Fruit fly (Drosophila melanogaster) whole organism, embryonic: Measurements from ENCODE around the gene trio.

Experiments
- Asciz ChIP-seq: fragments of 200-800 bp; sonication (Bioruptor generic); optimal IDR thresholded peaks from 2 replicates; lab custom pipeline; 2017; ENCODE audit warnings: missing biosample characterization, mild to moderate bottlenecking, missing genetic modification characterization, missing genetic modification reagents
- Bgb ChIP-seq: fragments of 200-800 bp; sonication (Bioruptor generic); IDR thresholded peaks from 2 replicates; pipeline ENCODE4 v1.3.6; 2022; ENCODE audit warnings: missing biosample characterization, missing genetic modification characterization; ENCODE audit not compliant: partially characterized antibody
- CG10321 ChIP-seq: fragments of 200-800 bp; sonication (Bioruptor generic); IDR thresholded peaks from 2 replicates; pipeline ENCODE4 v1.3.6; 2022; ENCODE audit warnings: missing biosample characterization, missing genetic modification characterization
- CG10959 ChIP-seq: fragments of 200-800 bp; sonication (Bioruptor generic); IDR thresholded peaks from 2 replicates; pipeline ENCODE4 v1.3.6; 2022; ENCODE audit warnings: missing biosample characterization, missing genetic modification characterization
- CG1233 ChIP-seq: fragments of 200-800 bp; sonication (Bioruptor generic); optimal IDR thresholded peaks from 4 replicates; lab custom pipeline; 2018; ENCODE audit warnings: missing biosample characterization, mild to moderate bottlenecking, missing genetic modification characterization
- CG13894 ChIP-seq: fragments of 200-800 bp; sonication (Bioruptor generic); optimal IDR thresholded peaks from 3 replicates; lab custom pipeline; 2018; ENCODE audit warnings: missing biosample characterization, mild to moderate bottlenecking, missing genetic modification characterization, moderate library complexity
- CG14441 ChIP-seq: fragments of 200-800 bp; sonication (Bioruptor generic); IDR thresholded peaks from 2 replicates; pipeline ENCODE4 v1.3.6; 2022; ENCODE audit warnings: missing biosample characterization, missing genetic modification characterization
- CG14667 ChIP-seq: fragments of 200-800 bp; sonication (Bioruptor generic); IDR thresholded peaks from 2 replicates; pipeline ENCODE4 v1.3.6; 2022; ENCODE audit warnings: missing biosample characterization, missing genetic modification characterization
- CG15269 ChIP-seq: fragments of 200-800 bp; sonication (Bioruptor generic); optimal IDR thresholded peaks from 2 replicates; lab custom pipeline; 2018; ENCODE audit warnings: missing biosample characterization, mild to moderate bottlenecking, missing genetic modification characterization, moderate library complexity
- CG1529 ChIP-seq: fragments of 200-800 bp; sonication (Bioruptor generic); optimal IDR thresholded peaks from 3 replicates; lab custom pipeline; 2018; ENCODE audit warnings: missing biosample characterization, missing genetic modification characterization
- CG15514 ChIP-seq: fragments of 200-800 bp; sonication (Bioruptor generic); optimal IDR thresholded peaks from 3 replicates; lab custom pipeline; 2017; ENCODE audit warnings: missing biosample characterization, missing genetic modification characterization, mild to moderate bottlenecking, moderate library complexity, missing genetic modification reagents
- CG16779 ChIP-seq: fragments of 200-800 bp; sonication (Bioruptor generic); IDR thresholded peaks from 2 replicates; pipeline ENCODE4 v1.3.6; 2022; ENCODE audit warnings: missing biosample characterization, missing genetic modification characterization
- CG16813 ChIP-seq: fragments of 200-800 bp; sonication (Bioruptor generic); IDR thresholded peaks from 3 replicates; pipeline ENCODE4 v1.3.6; 2022; ENCODE audit warnings: missing biosample characterization, missing genetic modification characterization; ENCODE audit not compliant: partially characterized antibody
- CG17328 ChIP-seq: fragments of 200-800 bp; sonication (Bioruptor generic); IDR thresholded peaks from 2 replicates; pipeline ENCODE4 v1.3.6; 2022; ENCODE audit warnings: missing biosample characterization, missing genetic modification characterization
- CG17385 ChIP-seq: fragments of 200-800 bp; sonication (Bioruptor generic); optimal IDR thresholded peaks from 3 replicates; lab custom pipeline; 2018; ENCODE audit warnings: missing biosample characterization, mild to moderate bottlenecking, missing genetic modification characterization
- CG33557 ChIP-seq: fragments of 200-800 bp; sonication (Bioruptor generic); optimal IDR thresholded peaks from 2 replicates; lab custom pipeline; 2019; ENCODE audit warnings: missing biosample characterization, mild to moderate bottlenecking, missing genetic modification characterization, moderate library complexity
- CG34376 ChIP-seq: fragments of 200-800 bp; sonication (Bioruptor generic); optimal IDR thresholded peaks from 2 replicates; lab custom pipeline; 2018; ENCODE audit warnings: missing biosample characterization, mild to moderate bottlenecking, missing genetic modification characterization
- CG34422 ChIP-seq: fragments of 200-800 bp; sonication (Bioruptor generic); IDR thresholded peaks from 3 replicates; pipeline ENCODE4 v1.3.6; 2022; ENCODE audit warnings: missing biosample characterization, missing genetic modification characterization
- CG3726 ChIP-seq: fragments of 200-800 bp; sonication (Bioruptor generic); IDR thresholded peaks from 3 replicates; pipeline ENCODE4, ENCODE4 v1.3.6; 2022; ENCODE audit warnings: missing biosample characterization, missing genetic modification characterization
- CG4424 ChIP-seq: fragments of 200-800 bp; sonication (Bioruptor generic); optimal IDR thresholded peaks from 3 replicates; lab custom pipeline; 2016; ENCODE audit warnings: missing biosample characterization, missing genetic modification characterization
- CG6765 ChIP-seq: fragments of 200-800 bp; sonication (Bioruptor generic); optimal IDR thresholded peaks from 3 replicates; lab custom pipeline; 2017; ENCODE audit warnings: missing biosample characterization, mild to moderate bottlenecking, missing genetic modification characterization
- Deaf1 ChIP-seq: fragments of 200-800 bp; optimal IDR thresholded peaks from 3 replicates; lab custom pipeline; 2019; ENCODE audit warnings: missing biosample characterization, mild to moderate bottlenecking, missing genetic modification characterization, moderate library complexity
- Dek ChIP-seq: fragments of 200-800 bp; sonication (Bioruptor generic); optimal IDR thresholded peaks from 3 replicates; lab custom pipeline; 2019; ENCODE audit warnings: missing biosample characterization, mild to moderate bottlenecking, missing genetic modification characterization, moderate library complexity
- Doc3 ChIP-seq: fragments of 200-800 bp; sonication (Bioruptor generic); IDR thresholded peaks from 3 replicates; pipeline ENCODE4 v1.3.6; 2022; ENCODE audit warnings: missing biosample characterization, missing genetic modification characterization; ENCODE audit not compliant: partially characterized antibody
- Dref ChIP-seq: fragments of 200-800 bp; sonication (Bioruptor generic); IDR thresholded peaks from 2 replicates; pipeline ENCODE4 v1.3.6; 2022; ENCODE audit warnings: missing biosample characterization, missing genetic modification characterization
- Ets97D ChIP-seq: fragments of 200-800 bp; sonication (Bioruptor generic); optimal IDR thresholded peaks from 3 replicates; lab custom pipeline; 2016; ENCODE audit warnings: missing biosample characterization, missing genetic modification characterization
- Kr ChIP-seq: fragments of 200-800 bp; sonication (Bioruptor generic); optimal IDR thresholded peaks from 2 replicates; lab custom pipeline; 2017; ENCODE audit warnings: missing biosample characterization, mild to moderate bottlenecking, missing genetic modification characterization
- Myb ChIP-seq: fragments of 200-800 bp; sonication (Bioruptor generic); optimal IDR thresholded peaks from 2 replicates; lab custom pipeline; 2016; ENCODE audit warnings: missing biosample characterization, missing genetic modification characterization
- Nf-YC ChIP-seq: fragments of 200-800 bp; optimal IDR thresholded peaks from 3 replicates; lab custom pipeline; 2019; ENCODE audit warnings: missing biosample characterization, mild to moderate bottlenecking, missing genetic modification characterization, moderate library complexity
- Oli ChIP-seq: fragments of 200-800 bp; sonication (Bioruptor generic); optimal IDR thresholded peaks from 2 replicates; lab custom pipeline; 2018; ENCODE audit warnings: missing biosample characterization, mild to moderate bottlenecking, missing genetic modification characterization, moderate library complexity
- Optix ChIP-seq: fragments of 200-800 bp; sonication (Bioruptor generic); IDR thresholded peaks from 3 replicates; pipeline ENCODE4 v1.3.6; 2022; ENCODE audit warnings: missing biosample characterization, missing genetic modification characterization
- Pdp1 ChIP-seq, 2 experiments: fragments of 200-800 bp; sonication (Bioruptor generic); optimal IDR thresholded peaks; 3 replicates each; lab custom pipeline; 2016; ENCODE audit warnings: missing biosample characterization in 2 of 2, missing genetic modification characterization in 2 of 2, mild to moderate bottlenecking in 1 of 2, moderate library complexity in 1 of 2
- Rx ChIP-seq: fragments of 200-800 bp; sonication (Bioruptor generic); IDR thresholded peaks from 2 replicates; pipeline ENCODE4 v1.3.6; 2022; ENCODE audit warnings: missing biosample characterization, missing genetic modification characterization
- abd-A ChIP-seq: fragments of 200-800 bp; sonication (Bioruptor generic); optimal IDR thresholded peaks from 3 replicates; lab custom pipeline; 2019; ENCODE audit warnings: missing biosample characterization, mild to moderate bottlenecking, missing genetic modification characterization, moderate library complexity
- amos ChIP-seq: fragments of 200-800 bp; sonication (Bioruptor generic); IDR thresholded peaks from 2 replicates; pipeline ENCODE4 v1.3.6; 2022; ENCODE audit warnings: missing biosample characterization, missing genetic modification characterization; ENCODE audit not compliant: partially characterized antibody
- ash1 ChIP-seq: fragments of 200-800 bp; sonication (Bioruptor generic); optimal IDR thresholded peaks from 2 replicates; lab custom pipeline; 2018; ENCODE audit warnings: missing biosample characterization, mild to moderate bottlenecking, missing genetic modification characterization
- bcd ChIP-seq: fragments of 200-800 bp; sonication (Bioruptor generic); optimal IDR thresholded peaks from 2 replicates; lab custom pipeline; 2017; ENCODE audit warnings: missing biosample characterization, mild to moderate bottlenecking, missing genetic modification characterization
- bsh ChIP-seq, 2 experiments: fragments of 200-800 bp; sonication (Bioruptor generic); optimal IDR thresholded peaks; 2 replicates each; lab custom pipeline; 2017 to 2018; ENCODE audit warnings: mild to moderate bottlenecking in 2 of 2, missing biosample characterization in 2 of 2, missing genetic modification characterization in 2 of 2, moderate library complexity in 1 of 2
- cwo ChIP-seq: fragments of 200-800 bp; sonication (Bioruptor generic); optimal IDR thresholded peaks from 3 replicates; lab custom pipeline; 2017; ENCODE audit warnings: missing biosample characterization, missing genetic modification characterization, mild to moderate bottlenecking, moderate library complexity, missing genetic modification reagents
- gcm ChIP-seq: fragments of 200-800 bp; sonication (Bioruptor generic); optimal IDR thresholded peaks from 2 replicates; lab custom pipeline; 2019; ENCODE audit warnings: missing biosample characterization, mild to moderate bottlenecking, missing genetic modification characterization, moderate library complexity
- grn ChIP-seq: fragments of 200-800 bp; sonication (Bioruptor generic); optimal IDR thresholded peaks from 3 replicates; lab custom pipeline; 2017; ENCODE audit warnings: missing biosample characterization, missing genetic modification characterization
- gt ChIP-seq: fragments of 200-800 bp; sonication (Bioruptor generic); IDR thresholded peaks from 2 replicates; pipeline ENCODE4 v1.3.6; 2022; ENCODE audit warnings: missing biosample characterization, missing genetic modification characterization
- jigr1 ChIP-seq: fragments of 200-800 bp; sonication (Bioruptor generic); IDR thresholded peaks from 3 replicates; pipeline ENCODE4 v1.3.6; 2022; ENCODE audit warnings: missing biosample characterization, missing genetic modification characterization
- nom ChIP-seq: fragments of 200-800 bp; sonication (Bioruptor generic); optimal IDR thresholded peaks from 2 replicates; lab custom pipeline; 2017; ENCODE audit warnings: missing biosample characterization, missing genetic modification characterization, mild to moderate bottlenecking, moderate library complexity, missing genetic modification reagents
- rib ChIP-seq: fragments of 200-800 bp; sonication (Bioruptor generic); IDR thresholded peaks from 2 replicates; pipeline ENCODE4 v1.3.6; 2022; ENCODE audit warnings: missing biosample characterization, missing genetic modification characterization
- toy ChIP-seq: fragments of 200-800 bp; sonication (Bioruptor generic); IDR thresholded peaks from 2 replicates; pipeline ENCODE4 v1.3.6; 2022; ENCODE audit warnings: missing biosample characterization, missing genetic modification characterization

The trio gene

dm6 chr3L:1029610-1030284 is 4.9 kb downstream of the trio start (continued):
- TF ChIP-seq CG10959 (GFP tag; lab: Robert Waterston, UW) (peak; percentile 55), CG17385 (peak; percentile 45), Doc3 (GFP tag; lab: Robert Waterston, UW) (no peak), Rx (GFP tag; lab: Robert Waterston, UW) (peak; percentile 57), Bgb (GFP tag; lab: Robert Waterston, UW) (no peak), CG34376 (no peak), toy (GFP tag; lab: Robert Waterston, UW) (0 out of 2 replicates have a peak, but pooled peaks have one; percentile 21), nom (GFP tag; lab: Kevin White, UChicago) (no peak), gcm (peak; percentile 26), CG14667 (GFP tag; lab: Robert Waterston, UW) (peak; percentile 50), Myb (no peak), CG33557 (GFP tag; lab: Kevin White, UChicago) (no peak), Optix (GFP tag; lab: Robert Waterston, UW) (peak; percentile 46; the same call in 2 of the 3 replicates), CG15269 (peak; percentile 25), ash1 (GFP tag; lab: Kevin White, UChicago) (no peak), Kr (GFP tag; lab: Kevin White, UChicago) (no peak), CG6765 (no peak), CG4424 (GFP tag; lab: Kevin White, UChicago) (peak; percentile 71), CG17328 (GFP tag; lab: Robert Waterston, UW) (peak; percentile 73), CG10321 (GFP tag; lab: Robert Waterston, UW) (no peak)
- TF ChIP-seq, all 482 proteins: peak for 227

dm6 chr3L:1023728-1024127 is 10.9 kb downstream of the trio start:
- no peak for TF ChIP-seq Dref
- TF ChIP-seq abd-A (tag; lab: Kevin White, UChicago), result peak; percentile 17
- peak; percentile 95 for TF ChIP-seq CG15514 (GFP tag; lab: Kevin White, UChicago)
- no peak for TF ChIP-seq jigr1 (GFP tag; lab: Robert Waterston, UW)
- TF ChIP-seq CG13894, result peak; percentile 41
- TF ChIP-seq Nf-YC (tag; lab: Kevin White, UChicago), result peak; percentile 61
- TF ChIP-seq Deaf1 (tag; lab: Kevin White, UChicago), result peak; percentile 85

dm6 chr3L:1022783-1023182 is 11.9 kb downstream of the trio start:
- no peak for TF ChIP-seq CG1233 (GFP tag; lab: Kevin White, UChicago)
- no peak for TF ChIP-seq Pdp1 (GFP tag; optimal IDR thresholded peaks at IDR 0.05; lab: Kevin White, UChicago)
- TF ChIP-seq CG15269, result no peak
- no peak for TF ChIP-seq cwo (GFP tag; lab: Kevin White, UChicago)
- no peak for TF ChIP-seq gt (GFP tag; lab: Robert Waterston, UW)
- TF ChIP-seq Ets97D (GFP tag; lab: Kevin White, UChicago), result no peak
- TF ChIP-seq Deaf1 (tag; lab: Kevin White, UChicago), result peak; percentile 94
- no peak for TF ChIP-seq Dek (tag; lab: Kevin White, UChicago)
- peak; percentile 26; the same call in 1 of the 2 replicates for TF ChIP-seq Bgb (GFP tag; lab: Robert Waterston, UW)
- no peak for TF ChIP-seq CG3726
- no peak for TF ChIP-seq CG14441 (GFP tag; lab: Robert Waterston, UW)
- no peak for TF ChIP-seq Myb
- peak; percentile 21; the same call in 1 of the 2 replicates for TF ChIP-seq amos (GFP tag; lab: Robert Waterston, UW)
- TF ChIP-seq CG1529 (GFP tag; lab: Kevin White, UChicago), result no peak
- peak; percentile 63; the same call in 1 of the 2 replicates for TF ChIP-seq rib (GFP tag; lab: Robert Waterston, UW)
- TF ChIP-seq Nf-YC (tag; lab: Kevin White, UChicago), result peak; percentile 0
- TF ChIP-seq Asciz (GFP tag; lab: Kevin White, UChicago), result no peak
- TF ChIP-seq bcd (GFP tag; lab: Kevin White, UChicago), result no peak
- TF ChIP-seq Oli (tag; lab: Kevin White, UChicago), result no peak
- TF ChIP-seq bsh (GFP tag; optimal IDR thresholded peaks at IDR 0.05; lab: Kevin White, UChicago), result no peak
- no peak for TF ChIP-seq grn (GFP tag; lab: Kevin White, UChicago)
- no peak; the same call in 2 of the 3 replicates for TF ChIP-seq CG34422 (GFP tag; lab: Robert Waterston, UW)
- TF ChIP-seq CG16779, result 0 out of 2 replicates have a peak, but pooled peaks have one; percentile 17
- no peak for TF ChIP-seq CG16813 (GFP tag; lab: Robert Waterston, UW)
